Worm (Caenorhabditis elegans) whole organism, late embryonic: ENCODE results near the gene C09F12.2.

Experiments
- C08G9.2 ChIP-seq: sonication (generic microtip); optimal IDR thresholded peaks from 2 replicates; lab custom pipeline; 2016; ENCODE audit warnings: mild to moderate bottlenecking, missing genetic modification characterization, moderate library complexity, missing compliant biosample characterization
- K02D7.2 ChIP-seq: sonication (generic microtip); optimal IDR thresholded peaks from 2 replicates; lab custom pipeline; 2017; ENCODE audit warnings: mild to moderate bottlenecking, missing genetic modification characterization, missing compliant biosample characterization
- K09A11.1 ChIP-seq: sonication (generic microtip); optimal IDR thresholded peaks from 2 replicates; lab custom pipeline; 2017; ENCODE audit warnings: antibody characterized with exemption, mild to moderate bottlenecking, missing genetic modification characterization, missing compliant biosample characterization; ENCODE audit not compliant: insufficient read depth
- T23F11.4 ChIP-seq: fragments of 200-800 bp; sonication (Bioruptor generic); optimal IDR thresholded peaks from 2 replicates; lab custom pipeline; 2018; ENCODE audit warnings: mild to moderate bottlenecking, missing genetic modification characterization, missing compliant biosample characterization
- ama-1 ChIP-seq: fragments of 150-350 bp; optimal IDR thresholded peaks from 2 replicates; lab custom pipeline; 2014
- ceh-18 ChIP-seq: sonication (generic microtip); optimal IDR thresholded peaks from 2 replicates; lab custom pipeline; 2016; ENCODE audit warnings: missing genetic modification characterization, missing compliant biosample characterization
- ceh-22 ChIP-seq: sonication (generic microtip); optimal IDR thresholded peaks from 2 replicates; lab custom pipeline; 2017; ENCODE audit warnings: missing biosample characterization, missing genetic modification characterization
- ceh-45 ChIP-seq: fragments of 200-800 bp; sonication (Bioruptor generic); IDR thresholded peaks from 2 replicates; pipeline ENCODE4 v1.3.6; 2022; ENCODE audit warnings: missing genetic modification reagents, missing genetic modification characterization, missing compliant biosample characterization
- che-1 ChIP-seq: sonication (generic microtip); optimal IDR thresholded peaks from 2 replicates; lab custom pipeline; 2016; ENCODE audit warnings: mild to moderate bottlenecking, missing genetic modification characterization, missing compliant biosample characterization
- dmd-4 ChIP-seq: sonication (generic microtip); optimal IDR thresholded peaks from 2 replicates; lab custom pipeline; 2016; ENCODE audit warnings: borderline replicate concordance, missing genetic modification characterization, missing compliant biosample characterization
- ets-4 ChIP-seq: sonication (generic microtip); optimal IDR thresholded peaks from 2 replicates; lab custom pipeline; 2016; ENCODE audit warnings: missing genetic modification characterization, missing compliant biosample characterization
- eyg-1 ChIP-seq: sonication (generic microtip); optimal IDR thresholded peaks from 2 replicates; lab custom pipeline; 2016; ENCODE audit warnings: missing genotype, missing genetic modification characterization, missing compliant biosample characterization
- fkh-10 ChIP-seq: fragments of 150-350 bp; optimal IDR thresholded peaks from 2 replicates; lab custom pipeline; 2014; ENCODE audit warnings: missing biosample characterization, missing genetic modification reagents, missing genetic modification characterization
- gmeb-2 ChIP-seq: sonication (generic microtip); optimal IDR thresholded peaks from 2 replicates; lab custom pipeline; 2016; ENCODE audit warnings: missing genetic modification characterization, inconsistent platforms, missing compliant biosample characterization
- hlh-15 ChIP-seq: sonication (generic microtip); optimal IDR thresholded peaks from 2 replicates; lab custom pipeline; 2016; ENCODE audit warnings: missing genetic modification characterization, missing compliant biosample characterization
- hlh-30 ChIP-seq: sonication (generic microtip); optimal IDR thresholded peaks from 2 replicates; lab custom pipeline; 2017; ENCODE audit warnings: antibody characterized with exemption, missing genetic modification characterization, missing compliant biosample characterization; ENCODE audit not compliant: insufficient read depth
- hlh-8 ChIP-seq: sonication (generic microtip); optimal IDR thresholded peaks from 2 replicates; lab custom pipeline; 2016; ENCODE audit warnings: missing genotype, missing genetic modification characterization, missing compliant biosample characterization
- lin-11 ChIP-seq: fragments of 200-800 bp; sonication (Bioruptor generic); optimal IDR thresholded peaks from 2 replicates; lab custom pipeline; 2018; ENCODE audit warnings: mild to moderate bottlenecking, missing genetic modification characterization, missing compliant biosample characterization
- madf-2 ChIP-seq: sonication (generic microtip); optimal IDR thresholded peaks from 2 replicates; lab custom pipeline; 2017; ENCODE audit warnings: missing genetic modification characterization, missing compliant biosample characterization
- nhr-11 ChIP-seq: fragments of 150-350 bp; optimal IDR thresholded peaks from 2 replicates; lab custom pipeline; 2014; ENCODE audit warnings: missing biosample characterization, missing genetic modification characterization
- pag-3 ChIP-seq: sonication (generic microtip); optimal IDR thresholded peaks from 2 replicates; lab custom pipeline; 2016; ENCODE audit warnings: missing compliant biosample characterization, missing genetic modification characterization, borderline replicate concordance
- pat-9 ChIP-seq: fragments of 200-800 bp; sonication (Bioruptor generic); optimal IDR thresholded peaks from 2 replicates; lab custom pipeline; 2018; ENCODE audit warnings: mild to moderate bottlenecking, missing genetic modification characterization, moderate library complexity, missing compliant biosample characterization
- pha-2 ChIP-seq: sonication (generic microtip); optimal IDR thresholded peaks from 2 replicates; lab custom pipeline; 2017; ENCODE audit warnings: mild to moderate bottlenecking, missing genetic modification characterization, missing compliant biosample characterization
- pha-4 ChIP-seq: fragments of 150-350 bp; optimal IDR thresholded peaks from 2 replicates; lab custom pipeline; 2018; ENCODE audit warnings: missing biosample characterization, missing genetic modification reagents, missing genetic modification characterization
- ref-2 ChIP-seq: sonication (generic microtip); optimal IDR thresholded peaks from 2 replicates; lab custom pipeline; 2016; ENCODE audit warnings: missing genetic modification characterization, missing compliant biosample characterization
- rnt-1 ChIP-seq: sonication (generic microtip); optimal IDR thresholded peaks from 2 replicates; lab custom pipeline; 2016; ENCODE audit warnings: missing genetic modification characterization, missing compliant biosample characterization
- sox-2 ChIP-seq: fragments of 200-800 bp; sonication (Bioruptor generic); IDR thresholded peaks from 2 replicates; pipeline ENCODE4 v1.3.6; 2022; ENCODE audit warnings: missing genetic modification reagents, missing genetic modification characterization, missing compliant biosample characterization
- syd-9 ChIP-seq: sonication (generic microtip); optimal IDR thresholded peaks from 2 replicates; lab custom pipeline; 2016; ENCODE audit warnings: mild to moderate bottlenecking, missing genetic modification characterization, moderate library complexity, missing compliant biosample characterization
- unc-3 ChIP-seq, 2 experiments: fragments of 200-800 bp in 1 of 2; sonication (Bioruptor generic) in 1 of 2; sonication (generic microtip) in 1 of 2; conservative IDR thresholded peaks in 1 of 2; optimal IDR thresholded peaks in 1 of 2; 2 replicates each; pipeline versions ENCODE4 v1.3.6 to Lab custom; 2016 to 2022; ENCODE audit warnings: missing compliant biosample characterization in 2 of 2, missing genetic modification characterization in 2 of 2, missing genetic modification reagents in 1 of 2
- unc-42 ChIP-seq: sonication (generic microtip); optimal IDR thresholded peaks from 2 replicates; lab custom pipeline; 2016; ENCODE audit warnings: missing genotype, missing genetic modification characterization, missing compliant biosample characterization
- unc-55 ChIP-seq: sonication (generic microtip); optimal IDR thresholded peaks from 2 replicates; lab custom pipeline; 2017; ENCODE audit warnings: missing biosample characterization, missing genetic modification reagents, missing genetic modification characterization
- unc-86 ChIP-seq: sonication (generic microtip); optimal IDR thresholded peaks from 2 replicates; lab custom pipeline; 2016; ENCODE audit warnings: missing genetic modification characterization, missing compliant biosample characterization

C09F12.2 gene

ce11 chrX:11072701-11073100, 19.0 kb downstream of the C09F12.2 start:
- TF ChIP-seq syd-9 (tag; lab: Kevin White, UChicago) (no peak), ref-2 (no peak), lin-11 (tag; lab: Kevin White, UChicago) (no peak), hlh-30 (no peak), C08G9.2 (tag; lab: Kevin White, UChicago) (no peak)

ce11 chrX:11073358-11073757, 19.6 kb downstream of the C09F12.2 start, which contains the start of gene W04G3.5:
Gene W04G3.5, plus strand, starts transcription at chrX:11073658.
- TF ChIP-seq ets-4 (tag; lab: Kevin White, UChicago), result no peak
- no peak for TF ChIP-seq hlh-15 (tag; lab: Kevin White, UChicago)
- no peak for TF ChIP-seq pat-9
- no peak for TF ChIP-seq K02D7.2 (tag; lab: Kevin White, UChicago)
- TF ChIP-seq unc-3 (GFP tag; conservative IDR thresholded peaks at IDR 0.05; lab: Robert Waterston, UW), result no peak
- no peak for TF ChIP-seq unc-3 (tag; optimal IDR thresholded peaks at IDR 0.05; lab: Kevin White, UChicago)
- TF ChIP-seq ceh-18 (tag; lab: Kevin White, UChicago), result no peak
- TF ChIP-seq C08G9.2 (tag; lab: Kevin White, UChicago), result no peak
- TF ChIP-seq eyg-1 (tag; lab: Kevin White, UChicago), result no peak

ce11 chrX:11076491-11076890, 22.8 kb downstream of the C09F12.2 start, which contains the start of gene W04G3.12:
Gene W04G3.12, minus strand, starts transcription at chrX:11076801.
- TF ChIP-seq ama-1 (lab: Kevin White, UChicago) (no peak), eyg-1 (tag; lab: Kevin White, UChicago) (no peak), madf-2 (tag; lab: Kevin White, UChicago) (no peak), unc-55 (GFP tag; lab: Kevin White, UChicago) (no peak), dmd-4 (no peak), pag-3 (tag; lab: Kevin White, UChicago) (no peak), hlh-8 (no peak), hlh-30 (no peak), rnt-1 (tag; lab: Kevin White, UChicago) (no peak), pha-4 (tag; lab: Kevin White, UChicago) (no peak), K09A11.1 (tag; lab: Kevin White, UChicago) (no peak), sox-2 (GFP tag; lab: Robert Waterston, UW) (no peak)

ce11 chrX:11078150-11078549, 24.4 kb downstream of the C09F12.2 start, which contains the start of gene W04G3.10:
Gene W04G3.10, minus strand, starts transcription at chrX:11078250.
- TF ChIP-seq gmeb-2, result no peak
- TF ChIP-seq T23F11.4 (GFP tag; lab: Kevin White, UChicago), result no peak
- no peak for TF ChIP-seq che-1
- no peak for TF ChIP-seq K09A11.1 (tag; lab: Kevin White, UChicago)
- TF ChIP-seq pag-3 (tag; lab: Kevin White, UChicago), result no peak
- no peak for TF ChIP-seq ets-4 (tag; lab: Kevin White, UChicago)

ce11 chrX:11079667-11080066, 26.0 kb downstream of the C09F12.2 start, which contains the start of gene W04G3.13:
Gene W04G3.13, minus strand, starts transcription at chrX:11079767.
- TF ChIP-seq ceh-45 (GFP tag; lab: Robert Waterston, UW), result no peak
- TF ChIP-seq fkh-10 (GFP tag; lab: Kevin White, UChicago), result no peak
- no peak for TF ChIP-seq nhr-11
- no peak for TF ChIP-seq unc-86 (tag; lab: Kevin White, UChicago)
- TF ChIP-seq pha-2 (tag; lab: Kevin White, UChicago), result no peak
- no peak for TF ChIP-seq ceh-18 (tag; lab: Kevin White, UChicago)
- no peak for TF ChIP-seq pag-3 (tag; lab: Kevin White, UChicago)
- TF ChIP-seq unc-42 (tag; lab: Kevin White, UChicago), result no peak
- TF ChIP-seq ceh-22 (tag; lab: Kevin White, UChicago), result no peak
